Worm (Caenorhabditis elegans): Measurements from ENCODE around the gene T05G5.4.

The T05G5.4 gene

DNA sequence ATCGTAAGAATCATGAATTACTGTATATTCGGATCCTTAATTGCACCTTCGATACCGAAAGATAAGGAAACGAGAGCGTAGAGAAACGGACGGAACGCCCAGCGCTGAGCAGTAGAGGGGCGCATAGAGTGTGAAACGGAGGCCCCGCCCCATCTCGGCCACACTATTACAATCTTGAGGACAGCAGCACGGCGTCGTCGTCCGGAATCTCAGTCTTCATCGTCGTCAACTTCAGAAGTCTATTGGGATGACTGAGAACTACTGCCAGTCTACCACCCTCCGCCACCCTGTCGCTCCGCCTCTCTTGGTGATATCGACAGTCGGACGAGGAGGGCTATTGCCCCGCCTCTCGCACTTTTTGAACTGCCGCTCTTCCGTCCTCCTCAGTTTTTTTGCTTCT lies 16.0 kb downstream of the T05G5.4 start:
- no peak for TF ChIP-seq ceh-36 (tag; optimal IDR thresholded peaks at IDR 0.05)
- 0 out of 2 replicates have a peak, but pooled peaks have one; percentile 36 for TF ChIP-seq sea-1 (GFP tag; conservative IDR thresholded peaks at IDR 0.05)

DNA sequence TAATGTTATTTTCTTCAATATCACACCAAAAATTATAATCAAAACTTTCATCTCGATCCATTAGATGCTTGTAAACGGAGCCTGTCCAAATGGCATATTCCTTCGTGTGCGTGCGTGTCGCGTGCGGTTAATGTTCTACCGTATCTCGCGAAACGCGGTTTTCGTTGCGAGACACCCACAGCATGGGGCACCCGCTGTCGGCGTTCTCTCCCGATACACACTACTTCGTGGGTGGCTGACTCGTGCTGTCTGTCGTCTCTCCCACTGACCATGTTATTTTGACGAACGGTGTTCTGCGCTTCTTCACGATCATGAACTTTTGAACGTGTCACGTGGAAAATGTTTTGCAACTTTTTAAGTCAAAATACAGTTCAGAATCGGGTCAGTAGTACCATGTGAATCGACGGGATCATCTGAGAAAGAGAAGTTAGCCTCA lies 16.7 kb downstream of the T05G5.4 start:
- TF ChIP-seq hnd-1 (tag; optimal IDR thresholded peaks at IDR 0.05) (peak; percentile 26), aly-1 (tag; optimal IDR thresholded peaks at IDR 0.05) (peak; percentile 40), flt-1 (GFP tag; IDR thresholded peaks at IDR 0.05) (peak; percentile 89), pes-1 (GFP tag; IDR thresholded peaks at IDR 0.05) (peak; percentile 82), ceh-36 (tag; optimal IDR thresholded peaks at IDR 0.05) (peak; percentile 87), ets-7 (tag; optimal IDR thresholded peaks at IDR 0.05) (no peak), hmg-4 (GFP tag; optimal IDR thresholded peaks at IDR 0.05) (peak; percentile 89), tbx-11 (GFP tag; IDR thresholded peaks at IDR 0.05) (peak; percentile 83), hmbx-1 (tag; optimal IDR thresholded peaks at IDR 0.05) (peak; percentile 81), B0310.2 (tag; optimal IDR thresholded peaks at IDR 0.05) (peak; percentile 91), tbx-37 (GFP tag; conservative IDR thresholded peaks at IDR 0.05) (peak; percentile 80; the same call in 1 of the 2 replicates), ceh-13 (GFP tag; optimal IDR thresholded peaks at IDR 0.05) (peak; percentile 54), scrt-1 (GFP tag; IDR thresholded peaks at IDR 0.05) (peak; percentile 81), ama-1 (optimal IDR thresholded peaks at IDR 0.05) (peak; percentile 98), F13C5.2 (tag; optimal IDR thresholded peaks at IDR 0.05) (peak; percentile 96), tra-4 (tag; optimal IDR thresholded peaks at IDR 0.05) (peak; percentile 97), sea-1 (GFP tag; conservative IDR thresholded peaks at IDR 0.05) (peak; percentile 96)

DNA sequence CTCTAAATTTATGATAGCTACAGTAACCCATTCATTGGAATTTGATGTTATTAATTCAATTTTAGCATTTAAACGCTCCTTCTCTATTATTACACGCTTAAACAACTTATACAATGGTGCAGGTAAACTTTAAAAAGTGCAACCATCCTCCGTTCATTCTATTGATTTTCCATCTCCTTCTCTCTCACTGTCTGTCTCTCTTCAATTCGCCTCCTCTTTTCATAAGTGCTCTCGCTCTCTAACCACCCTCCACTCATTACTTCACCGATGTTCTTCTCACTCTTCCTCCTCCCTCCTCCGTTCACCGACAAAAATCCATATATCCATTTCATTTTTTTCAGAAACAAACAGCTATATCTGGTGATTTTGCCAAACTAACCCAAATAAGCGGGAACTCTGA lies 17.4 kb downstream of the T05G5.4 start, which contains the start of gene cbp-1:
TSS of gene cbp-1 (plus strand) at position 335 of the 400 bp plus-strand sequence.
- TF ChIP-seq flt-1 (GFP tag; IDR thresholded peaks at IDR 0.05) (no peak), F13C5.2 (tag; optimal IDR thresholded peaks at IDR 0.05) (no peak), sea-1 (GFP tag; conservative IDR thresholded peaks at IDR 0.05) (no peak), ets-7 (tag; optimal IDR thresholded peaks at IDR 0.05) (no peak), hmg-4 (GFP tag; optimal IDR thresholded peaks at IDR 0.05) (no peak), pes-1 (GFP tag; IDR thresholded peaks at IDR 0.05) (no peak), tbx-11 (GFP tag; IDR thresholded peaks at IDR 0.05) (no peak), B0310.2 (tag; optimal IDR thresholded peaks at IDR 0.05) (no peak), tbx-37 (GFP tag; conservative IDR thresholded peaks at IDR 0.05) (no peak), aly-1 (tag; optimal IDR thresholded peaks at IDR 0.05) (no peak), tra-4 (tag; optimal IDR thresholded peaks at IDR 0.05) (no peak), scrt-1 (GFP tag; IDR thresholded peaks at IDR 0.05) (no peak), ama-1 (optimal IDR thresholded peaks at IDR 0.05) (no peak), ceh-13 (GFP tag; optimal IDR thresholded peaks at IDR 0.05) (no peak), hmbx-1 (tag; optimal IDR thresholded peaks at IDR 0.05) (no peak), hnd-1 (tag; optimal IDR thresholded peaks at IDR 0.05) (no peak), ceh-36 (tag; optimal IDR thresholded peaks at IDR 0.05) (no peak)

DNA sequence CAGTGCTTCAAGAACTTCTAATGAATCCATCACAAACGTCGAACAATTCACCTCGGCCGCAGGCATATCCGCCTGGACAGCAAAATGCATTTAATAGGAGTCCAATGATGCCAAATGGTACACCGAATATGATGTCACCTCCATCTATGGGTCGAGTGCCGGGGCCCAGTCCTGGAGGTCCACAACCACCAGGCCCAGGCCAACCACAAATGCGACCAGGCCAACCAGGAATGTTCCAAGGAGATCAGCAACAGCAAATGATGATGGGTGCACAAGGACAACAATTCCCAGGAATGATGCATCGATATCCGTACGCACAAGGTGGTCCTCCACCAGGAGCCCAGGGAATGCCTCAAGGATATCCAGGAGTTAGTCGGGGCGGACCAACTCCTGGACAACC lies 18.4 kb downstream of the T05G5.4 start:
- no peak for TF ChIP-seq tbx-37 (GFP tag; conservative IDR thresholded peaks at IDR 0.05)
- TF ChIP-seq hnd-1 (tag; optimal IDR thresholded peaks at IDR 0.05), result no peak
- TF ChIP-seq sea-1 (GFP tag; conservative IDR thresholded peaks at IDR 0.05), result no peak
- TF ChIP-seq tra-4 (tag; optimal IDR thresholded peaks at IDR 0.05), result no peak
- no peak for TF ChIP-seq scrt-1 (GFP tag; IDR thresholded peaks at IDR 0.05)
- no peak for TF ChIP-seq ceh-36 (tag; optimal IDR thresholded peaks at IDR 0.05)
- TF ChIP-seq pes-1 (GFP tag; IDR thresholded peaks at IDR 0.05), result no peak
- no peak for TF ChIP-seq ets-7 (tag; optimal IDR thresholded peaks at IDR 0.05)
- TF ChIP-seq B0310.2 (tag; optimal IDR thresholded peaks at IDR 0.05), result no peak
- no peak for TF ChIP-seq hmg-4 (GFP tag; optimal IDR thresholded peaks at IDR 0.05)
- TF ChIP-seq tbx-11 (GFP tag; IDR thresholded peaks at IDR 0.05), result no peak
- no peak for TF ChIP-seq flt-1 (GFP tag; IDR thresholded peaks at IDR 0.05)
- no peak for TF ChIP-seq F13C5.2 (tag; optimal IDR thresholded peaks at IDR 0.05)
- no peak for TF ChIP-seq ama-1 (optimal IDR thresholded peaks at IDR 0.05)
- TF ChIP-seq hmbx-1 (tag; optimal IDR thresholded peaks at IDR 0.05), result no peak

DNA sequence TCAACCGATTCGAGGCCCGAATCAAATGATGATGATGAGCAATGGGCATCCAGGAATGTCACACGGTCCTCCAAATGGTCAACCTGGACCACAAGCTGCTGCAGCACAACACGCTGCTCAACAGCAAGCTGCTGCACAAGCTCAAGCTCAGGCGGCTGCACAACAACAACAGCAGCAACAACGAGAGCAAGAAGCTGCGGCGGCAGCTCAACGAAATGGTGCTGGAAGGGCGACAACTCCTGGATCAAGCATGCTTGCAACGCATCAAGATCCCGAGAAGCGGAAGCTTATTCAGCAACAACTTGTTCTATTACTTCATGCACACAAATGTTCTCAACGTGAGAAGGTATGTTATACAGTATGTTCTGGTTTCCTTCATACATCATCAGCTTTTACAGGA lies 19.3 kb downstream of the T05G5.4 start:
- TF ChIP-seq B0310.2 (tag; optimal IDR thresholded peaks at IDR 0.05), result no peak
- no peak for TF ChIP-seq hnd-1 (tag; optimal IDR thresholded peaks at IDR 0.05)
- no peak for TF ChIP-seq hmbx-1 (tag; optimal IDR thresholded peaks at IDR 0.05)
- TF ChIP-seq ets-7 (tag; optimal IDR thresholded peaks at IDR 0.05), result no peak
- TF ChIP-seq tbx-11 (GFP tag; IDR thresholded peaks at IDR 0.05), result no peak

DNA sequence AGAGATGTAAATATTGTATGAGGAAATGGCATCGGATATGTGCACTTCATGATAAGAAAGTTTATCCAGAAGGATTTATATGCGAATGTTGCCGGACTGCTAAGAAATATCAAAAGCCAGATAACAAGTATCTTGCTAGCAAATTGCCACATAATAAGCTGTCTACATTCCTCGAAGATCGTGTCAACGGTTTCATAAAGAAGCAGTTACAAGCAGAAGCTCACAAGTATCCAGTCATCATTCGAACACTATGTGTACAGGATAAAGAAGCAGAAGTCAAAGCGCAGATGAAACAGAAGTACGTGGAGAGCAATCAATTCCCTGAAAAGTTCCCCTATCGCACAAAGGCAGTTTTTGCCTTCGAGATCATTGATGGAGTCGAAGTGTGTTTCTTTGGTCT lies 21.9 kb downstream of the T05G5.4 start:
- TF ChIP-seq hmbx-1 (tag; optimal IDR thresholded peaks at IDR 0.05), result no peak
- TF ChIP-seq F13C5.2 (tag; optimal IDR thresholded peaks at IDR 0.05), result no peak
- TF ChIP-seq hmg-4 (GFP tag; optimal IDR thresholded peaks at IDR 0.05), result no peak
- TF ChIP-seq ama-1 (optimal IDR thresholded peaks at IDR 0.05), result peak; percentile 68

DNA sequence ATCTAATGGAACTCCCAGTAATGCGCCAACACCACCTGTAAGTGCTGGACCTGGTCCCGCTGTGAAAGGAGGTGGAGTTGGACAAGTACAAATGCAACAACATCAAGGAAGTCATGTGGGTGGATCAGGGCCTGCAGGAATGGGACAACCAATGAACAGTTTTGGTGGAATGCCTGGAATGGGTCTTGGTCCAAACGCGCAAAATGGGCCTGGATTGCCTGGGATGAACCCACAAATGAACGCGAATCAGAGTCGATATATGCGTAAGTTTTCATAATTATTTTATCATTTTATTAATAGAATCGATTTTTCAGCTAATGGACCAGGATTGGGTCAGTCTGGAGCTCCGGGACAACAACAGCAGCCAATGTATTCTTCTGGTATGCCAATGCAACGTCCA lies 23.7 kb downstream of the T05G5.4 start:
- TF ChIP-seq scrt-1 (GFP tag; IDR thresholded peaks at IDR 0.05) (no peak), F13C5.2 (tag; optimal IDR thresholded peaks at IDR 0.05) (no peak), B0310.2 (tag; optimal IDR thresholded peaks at IDR 0.05) (no peak), ets-7 (tag; optimal IDR thresholded peaks at IDR 0.05) (no peak), sea-1 (GFP tag; conservative IDR thresholded peaks at IDR 0.05) (no peak), ama-1 (optimal IDR thresholded peaks at IDR 0.05) (no peak), tbx-11 (GFP tag; IDR thresholded peaks at IDR 0.05) (no peak), tbx-37 (GFP tag; conservative IDR thresholded peaks at IDR 0.05) (no peak), hmbx-1 (tag; optimal IDR thresholded peaks at IDR 0.05) (no peak)

DNA sequence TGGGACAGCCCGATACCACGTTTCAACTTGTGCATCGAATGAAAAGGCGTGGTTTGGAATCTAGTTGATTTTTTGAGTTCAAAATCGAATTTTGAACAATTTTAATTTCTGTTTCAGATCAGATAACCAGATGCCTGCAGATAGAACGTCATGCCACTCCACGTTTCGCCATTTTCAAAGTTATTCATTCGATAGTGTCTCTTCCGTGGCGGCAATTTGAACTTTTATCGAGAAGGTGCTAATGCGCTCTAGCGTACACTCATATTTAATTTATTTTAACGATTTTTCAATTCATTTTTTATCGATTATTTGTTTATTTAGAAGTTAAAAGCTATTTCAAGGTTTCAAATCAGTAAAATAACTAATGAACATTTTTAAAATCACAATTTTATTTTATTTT lies 27.2 kb downstream of the T05G5.4 start:
- TF ChIP-seq tbx-11 (GFP tag; IDR thresholded peaks at IDR 0.05) (no peak), sea-1 (GFP tag; conservative IDR thresholded peaks at IDR 0.05) (no peak), F13C5.2 (tag; optimal IDR thresholded peaks at IDR 0.05) (no peak), hmbx-1 (tag; optimal IDR thresholded peaks at IDR 0.05) (no peak), ceh-36 (tag; optimal IDR thresholded peaks at IDR 0.05) (no peak)

Data from whole organism, early embryonic.